Fruit fly (Drosophila melanogaster): ENCODE results near the gene beta-PheRS.

Gene beta-PheRS

dm6 chr3R:24259278-24260040 lies 7.0 kb upstream of the beta-PheRS start (continued):
- TF ChIP-seq CG30403 (GFP tag; optimal IDR thresholded peaks at IDR 0.05) (peak; percentile 90), aop (GFP tag; IDR thresholded peaks at IDR 0.05) (peak; percentile 49; the same call in 1 of the 2 replicates), Pdp1 (GFP tag; optimal IDR thresholded peaks at IDR 0.05) (peak; percentile 90 to 93), cwo (GFP tag; optimal IDR thresholded peaks at IDR 0.05) (peak; percentile 86), zfh2 (GFP tag; optimal IDR thresholded peaks at IDR 0.05) (peak; percentile 95), CG15073 (GFP tag; optimal IDR thresholded peaks at IDR 0.05) (peak; percentile 84), CG4820 (GFP tag; optimal IDR thresholded peaks at IDR 0.05) (peak; percentile 85), CG15011 (GFP tag; optimal IDR thresholded peaks at IDR 0.05) (peak; percentile 84), HLH54F (GFP tag; optimal IDR thresholded peaks at IDR 0.05) (peak; percentile 87), trh (GFP tag; optimal IDR thresholded peaks at IDR 0.05) (peak; percentile 51), Myb (GFP tag; optimal IDR thresholded peaks at IDR 0.05) (peak; percentile 77), CG9215 (GFP tag; IDR thresholded peaks at IDR 0.05) (peak; percentile 72), D (optimal IDR thresholded peaks at IDR 0.05) (peak; percentile 83), D (GFP tag; optimal IDR thresholded peaks at IDR 0.05) (peak; percentile 87), lbe (GFP tag; optimal IDR thresholded peaks at IDR 0.05) (peak; percentile 83), ftz-f1 (GFP tag; optimal IDR thresholded peaks at IDR 0.05) (no peak), sim (GFP tag; IDR thresholded peaks at IDR 0.05) (peak; percentile 74; the same call in 1 of the 2 replicates), lola (GFP tag; optimal IDR thresholded peaks at IDR 0.05) (peak in 1 of 3 experiments; percentile 83), CG30020 (tag; optimal IDR thresholded peaks at IDR 0.05) (peak; percentile 30), NfI (GFP tag; optimal IDR thresholded peaks at IDR 0.05) (peak; percentile 89), Oli (tag; optimal IDR thresholded peaks at IDR 0.05) (peak; percentile 91), ATbp (GFP tag; optimal IDR thresholded peaks at IDR 0.05) (peak; percentile 89), CG11456 (GFP tag; IDR thresholded peaks at IDR 0.05) (peak; percentile 91), klu (GFP tag; IDR thresholded peaks at IDR 0.05) (peak; percentile 77), yki (optimal IDR thresholded peaks at IDR 0.05) (no peak), CG10543 (GFP tag; optimal IDR thresholded peaks at IDR 0.05) (peak; percentile 60), CG8388 (GFP tag; optimal IDR thresholded peaks at IDR 0.05) (peak; percentile 85), al (GFP tag; IDR thresholded peaks at IDR 0.05) (peak; percentile 85), hbn (GFP tag; IDR thresholded peaks at IDR 0.05; ENCODE audit: partially characterized antibody) (no peak), nmo (GFP tag; optimal IDR thresholded peaks at IDR 0.05) (peak; percentile 89), fd102C (GFP tag; optimal IDR thresholded peaks at IDR 0.05) (peak; percentile 86), pan (optimal IDR thresholded peaks at IDR 0.05) (no peak), pan (GFP tag; optimal IDR thresholded peaks at IDR 0.05 in 1 of 2, IDR thresholded peaks at IDR 0.05 in 1 of 2) (peak in 1 of 2 experiments; percentile 90), Rx (GFP tag; IDR thresholded peaks at IDR 0.05) (peak; percentile 84), CG10462 (GFP tag; optimal IDR thresholded peaks at IDR 0.05) (peak; percentile 52), Gsc (GFP tag; IDR thresholded peaks at IDR 0.05) (0 out of 2 replicates have a peak, but pooled peaks have one; percentile 18), Dip3 (GFP tag; optimal IDR thresholded peaks at IDR 0.05) (peak; percentile 95), Dll (GFP tag; IDR thresholded peaks at IDR 0.05; ENCODE audit: partially characterized antibody) (peak; percentile 29; the same call in 1 of the 4 replicates), Xrp1 (GFP tag; IDR thresholded peaks at IDR 0.05) (peak; percentile 90), fd64A (GFP tag; optimal IDR thresholded peaks at IDR 0.05) (peak; percentile 84), nerfin-1 (tag; optimal IDR thresholded peaks at IDR 0.05) (peak; percentile 79), Ets97D (GFP tag; optimal IDR thresholded peaks at IDR 0.05) (peak; percentile 61), Lim3 (GFP tag; IDR thresholded peaks at IDR 0.05) (peak; percentile 37; the same call in 1 of the 2 replicates), CG31365 (tag; optimal IDR thresholded peaks at IDR 0.05) (peak; percentile 63), wek (GFP tag; optimal IDR thresholded peaks at IDR 0.05) (peak; percentile 67), CG4424 (GFP tag; optimal IDR thresholded peaks at IDR 0.05) (peak; percentile 88), CG17361 (GFP tag; IDR thresholded peaks at IDR 0.05) (peak; percentile 90; the same call in 2 of the 3 replicates), chif (GFP tag; optimal IDR thresholded peaks at IDR 0.05) (peak; percentile 89 to 91), jigr1 (GFP tag; IDR thresholded peaks at IDR 0.05) (peak; percentile 49; the same call in 2 of the 3 replicates)

All from whole organism, embryonic.